Fruit fly (Drosophila melanogaster) whole organism, embryonic: Measurements from ENCODE around the gene Liprin-alpha.
A peak's percentile ranks its signal among the peaks of the same experiment; 100 is the strongest.

Experiments
- Adf1 ChIP-seq: fragments of 200-800 bp; sonication (Bioruptor generic); IDR thresholded peaks from 2 replicates; pipeline ENCODE4 v1.3.6; 2022; ENCODE audit warnings: missing biosample characterization, missing genetic modification characterization
- Antp ChIP-seq: fragments of 200-800 bp; sonication (Bioruptor generic); optimal IDR thresholded peaks from 3 replicates; lab custom pipeline; 2016; ENCODE audit warnings: missing biosample characterization, missing genetic modification characterization
- Bteb2 ChIP-seq: fragments of 200-800 bp; sonication (Bioruptor generic); optimal IDR thresholded peaks from 2 replicates; lab custom pipeline; 2016; ENCODE audit warnings: missing biosample characterization, missing genetic modification characterization
- CG10147 ChIP-seq: fragments of 200-800 bp; sonication (Bioruptor generic); optimal IDR thresholded peaks from 2 replicates; lab custom pipeline; 2019; ENCODE audit warnings: missing biosample characterization, mild to moderate bottlenecking, missing genetic modification characterization, moderate library complexity
- CG11085 ChIP-seq: fragments of 200-800 bp; sonication (Bioruptor generic); IDR thresholded peaks from 2 replicates; pipeline ENCODE4 v1.3.6; 2022; ENCODE audit warnings: missing biosample characterization, missing genetic modification characterization
- CG13287 ChIP-seq: fragments of 200-800 bp; sonication (Bioruptor generic); IDR thresholded peaks from 2 replicates; pipeline ENCODE4 v1.3.6; 2022; ENCODE audit warnings: missing biosample characterization, missing genetic modification characterization; ENCODE audit not compliant: partially characterized antibody
- CG13296 ChIP-seq: fragments of 200-800 bp; sonication (Bioruptor generic); optimal IDR thresholded peaks from 3 replicates; lab custom pipeline; 2018; ENCODE audit warnings: missing biosample characterization, mild to moderate bottlenecking, missing genetic modification characterization
- CG14710 ChIP-seq: fragments of 200-800 bp; sonication (Bioruptor generic); optimal IDR thresholded peaks from 3 replicates; lab custom pipeline; 2019; ENCODE audit warnings: missing biosample characterization, mild to moderate bottlenecking, missing genetic modification characterization, moderate library complexity
- CG17802 ChIP-seq: fragments of 200-800 bp; sonication (Bioruptor generic); optimal IDR thresholded peaks from 2 replicates; lab custom pipeline; 2018; ENCODE audit warnings: missing biosample characterization, mild to moderate bottlenecking, missing genetic modification characterization, moderate library complexity
- CG17912 ChIP-seq: fragments of 200-800 bp; sonication (Bioruptor generic); optimal IDR thresholded peaks from 2 replicates; lab custom pipeline; 2018; ENCODE audit warnings: missing biosample characterization, mild to moderate bottlenecking, missing genetic modification characterization
- CG2129 ChIP-seq: fragments of 200-800 bp; sonication (Bioruptor generic); IDR thresholded peaks from 2 replicates; pipeline ENCODE4 v1.3.6; 2022; ENCODE audit warnings: missing biosample characterization, missing genetic modification characterization; ENCODE audit not compliant: partially characterized antibody
- CG2712 ChIP-seq: fragments of 200-800 bp; optimal IDR thresholded peaks from 3 replicates; lab custom pipeline; 2019; ENCODE audit warnings: missing biosample characterization, mild to moderate bottlenecking, missing genetic modification characterization, moderate library complexity
- CG3281 ChIP-seq: fragments of 200-800 bp; sonication (Bioruptor generic); optimal IDR thresholded peaks from 3 replicates; lab custom pipeline; 2017; ENCODE audit warnings: missing biosample characterization, mild to moderate bottlenecking, missing genetic modification characterization
- CG34224 ChIP-seq: fragments of 200-800 bp; sonication (Bioruptor generic); IDR thresholded peaks from 3 replicates; pipeline ENCODE4 v1.3.6; 2022; ENCODE audit warnings: missing biosample characterization, missing genetic modification characterization; ENCODE audit not compliant: partially characterized antibody
- CG4707 ChIP-seq: fragments of 200-800 bp; sonication (Bioruptor generic); optimal IDR thresholded peaks from 2 replicates; lab custom pipeline; 2018; ENCODE audit warnings: missing biosample characterization, mild to moderate bottlenecking, missing genetic modification characterization, moderate library complexity
- CG6854 ChIP-seq: fragments of 200-800 bp; sonication (Bioruptor generic); optimal IDR thresholded peaks from 3 replicates; lab custom pipeline; 2017; ENCODE audit warnings: missing biosample characterization, mild to moderate bottlenecking, missing genetic modification characterization
- CG7271 ChIP-seq: fragments of 200-800 bp; sonication (Bioruptor generic); optimal IDR thresholded peaks from 2 replicates; lab custom pipeline; 2018; ENCODE audit warnings: missing biosample characterization, mild to moderate bottlenecking, missing genetic modification characterization, moderate library complexity
- CG7987 ChIP-seq: fragments of 200-800 bp; sonication (Bioruptor generic); optimal IDR thresholded peaks from 2 replicates; lab custom pipeline; 2018; ENCODE audit warnings: missing biosample characterization, mild to moderate bottlenecking, missing genetic modification characterization, moderate library complexity
- CG8089 ChIP-seq: fragments of 200-800 bp; sonication (Bioruptor generic); optimal IDR thresholded peaks from 3 replicates; lab custom pipeline; 2016; ENCODE audit warnings: missing biosample characterization, missing genetic modification characterization
- CG8924 ChIP-seq: fragments of 200-800 bp; optimal IDR thresholded peaks from 3 replicates; lab custom pipeline; 2019; ENCODE audit warnings: missing biosample characterization, mild to moderate bottlenecking, missing genetic modification characterization, moderate library complexity
- CG9817 ChIP-seq: fragments of 200-800 bp; sonication (Bioruptor generic); optimal IDR thresholded peaks from 2 replicates; lab custom pipeline; 2018; ENCODE audit warnings: missing biosample characterization, mild to moderate bottlenecking, missing genetic modification characterization, moderate library complexity
- CTCF ChIP-seq: fragments of 200-800 bp; sonication (Bioruptor generic); optimal IDR thresholded peaks from 2 replicates; lab custom pipeline; 2017; ENCODE audit warnings: missing biosample characterization, mild to moderate bottlenecking, missing genetic modification characterization, moderate library complexity
- Deaf1 ChIP-seq: fragments of 200-800 bp; optimal IDR thresholded peaks from 3 replicates; lab custom pipeline; 2019; ENCODE audit warnings: missing biosample characterization, mild to moderate bottlenecking, missing genetic modification characterization, moderate library complexity
- Dref ChIP-seq: fragments of 200-800 bp; sonication (Bioruptor generic); IDR thresholded peaks from 2 replicates; pipeline ENCODE4 v1.3.6; 2022; ENCODE audit warnings: missing biosample characterization, missing genetic modification characterization
- E2f1 ChIP-seq: fragments of 200-800 bp; sonication (Bioruptor generic); IDR thresholded peaks from 2 replicates; pipeline ENCODE4 v1.3.6; 2022; ENCODE audit warnings: missing biosample characterization, missing genetic modification characterization
- Ets65A ChIP-seq: fragments of 200-800 bp; sonication (Bioruptor generic); peaks from one replicate; lab custom pipeline; 2016; ENCODE audit warnings: missing biosample characterization, missing genetic modification characterization
- Ets97D ChIP-seq: fragments of 200-800 bp; sonication (Bioruptor generic); optimal IDR thresholded peaks from 3 replicates; lab custom pipeline; 2016; ENCODE audit warnings: missing biosample characterization, missing genetic modification characterization
- GATAe ChIP-seq: fragments of 200-800 bp; sonication (Bioruptor generic); conservative IDR thresholded peaks from 2 replicates; pipeline ENCODE4 v1.3.6; 2022; ENCODE audit warnings: missing biosample characterization, missing genetic modification characterization
- MESR4 ChIP-seq: fragments of 200-800 bp; sonication (Bioruptor generic); optimal IDR thresholded peaks from 2 replicates; lab custom pipeline; 2018; ENCODE audit warnings: missing biosample characterization, mild to moderate bottlenecking, missing genetic modification characterization, moderate library complexity
- Mes4 ChIP-seq: fragments of 200-800 bp; sonication (Bioruptor generic); optimal IDR thresholded peaks from 2 replicates; lab custom pipeline; 2016; ENCODE audit warnings: missing biosample characterization, missing genetic modification characterization
- Opbp ChIP-seq: fragments of 200-800 bp; sonication (Bioruptor generic); IDR thresholded peaks from 3 replicates; pipeline ENCODE4 v1.3.6; 2022; ENCODE audit warnings: missing biosample characterization, missing genetic modification characterization; ENCODE audit not compliant: partially characterized antibody
- Poxn ChIP-seq: fragments of 200-800 bp; sonication (Bioruptor generic); IDR thresholded peaks from 2 replicates; pipeline ENCODE4 v1.3.6; 2022; ENCODE audit warnings: missing biosample characterization, missing genetic modification characterization
- Six4 ChIP-seq: fragments of 200-800 bp; sonication (Bioruptor generic); optimal IDR thresholded peaks from 2 replicates; lab custom pipeline; 2016; ENCODE audit warnings: missing biosample characterization, missing genetic modification characterization
- Sry-δ ChIP-seq: fragments of 200-800 bp; sonication (Bioruptor generic); optimal IDR thresholded peaks from 2 replicates; lab custom pipeline; 2016; ENCODE audit warnings: missing biosample characterization, missing genetic modification characterization
- ash1 ChIP-seq: fragments of 200-800 bp; sonication (Bioruptor generic); optimal IDR thresholded peaks from 2 replicates; lab custom pipeline; 2018; ENCODE audit warnings: missing biosample characterization, mild to moderate bottlenecking, missing genetic modification characterization
- ato ChIP-seq: fragments of 200-800 bp; sonication (Bioruptor generic); IDR thresholded peaks from 2 replicates; pipeline ENCODE4 v1.3.6; 2022; ENCODE audit warnings: missing biosample characterization, missing genetic modification characterization; ENCODE audit not compliant: partially characterized antibody
- cato ChIP-seq: fragments of 200-800 bp; sonication (Bioruptor generic); optimal IDR thresholded peaks from 2 replicates; lab custom pipeline; 2016; ENCODE audit warnings: missing biosample characterization, missing genetic modification characterization, borderline replicate concordance
- danr ChIP-seq: fragments of 200-800 bp; sonication (Bioruptor generic); IDR thresholded peaks from 2 replicates; pipeline ENCODE4 v1.3.6; 2022; ENCODE audit warnings: missing biosample characterization, missing genetic modification characterization
- fd64A ChIP-seq: fragments of 200-800 bp; sonication (Bioruptor generic); optimal IDR thresholded peaks from 3 replicates; lab custom pipeline; 2018; ENCODE audit warnings: missing biosample characterization, mild to moderate bottlenecking, missing genetic modification characterization
- gem ChIP-seq: fragments of 200-800 bp; sonication (Bioruptor generic); optimal IDR thresholded peaks from 2 replicates; lab custom pipeline; 2019; ENCODE audit warnings: missing biosample characterization, mild to moderate bottlenecking, missing genetic modification characterization, moderate library complexity
- h ChIP-seq: fragments of >200 bp; optimal IDR thresholded peaks from 2 replicates; lab custom pipeline; 2017
- jing ChIP-seq: fragments of 200-800 bp; sonication (Bioruptor generic); optimal IDR thresholded peaks from 2 replicates; lab custom pipeline; 2018; ENCODE audit warnings: missing biosample characterization, mild to moderate bottlenecking, missing genetic modification characterization
- ken ChIP-seq: fragments of 200-800 bp; sonication (Bioruptor generic); IDR thresholded peaks from 3 replicates; pipeline ENCODE4 v1.3.6; 2022; ENCODE audit warnings: missing biosample characterization, missing genetic modification characterization
- nom ChIP-seq: fragments of 200-800 bp; sonication (Bioruptor generic); optimal IDR thresholded peaks from 2 replicates; lab custom pipeline; 2017; ENCODE audit warnings: missing biosample characterization, missing genetic modification characterization, mild to moderate bottlenecking, moderate library complexity, missing genetic modification reagents
- onecut ChIP-seq: fragments of 200-800 bp; sonication (Bioruptor generic); IDR thresholded peaks from 2 replicates; pipeline ENCODE4 v1.3.6; 2022; ENCODE audit warnings: missing biosample characterization, missing genetic modification characterization
- slou ChIP-seq: fragments of 200-800 bp; sonication (Bioruptor generic); optimal IDR thresholded peaks from 3 replicates; lab custom pipeline; 2016; ENCODE audit warnings: missing biosample characterization, missing genetic modification characterization
- slp2 ChIP-seq: fragments of 200-800 bp; sonication (Bioruptor generic); optimal IDR thresholded peaks from 2 replicates; lab custom pipeline; 2016; ENCODE audit warnings: missing biosample characterization, missing genetic modification characterization
- tgo ChIP-seq: fragments of 200-800 bp; sonication (Bioruptor generic); IDR thresholded peaks from 3 replicates; pipeline ENCODE4 v1.3.6; 2022; ENCODE audit warnings: missing biosample characterization, missing genetic modification characterization
- zen2 ChIP-seq: fragments of 200-800 bp; sonication (Bioruptor generic); IDR thresholded peaks from 3 replicates; pipeline ENCODE4 v1.3.6; 2022; ENCODE audit warnings: missing biosample characterization, missing genetic modification characterization; ENCODE audit not compliant: partially characterized antibody

The Liprin-alpha gene

DNA sequence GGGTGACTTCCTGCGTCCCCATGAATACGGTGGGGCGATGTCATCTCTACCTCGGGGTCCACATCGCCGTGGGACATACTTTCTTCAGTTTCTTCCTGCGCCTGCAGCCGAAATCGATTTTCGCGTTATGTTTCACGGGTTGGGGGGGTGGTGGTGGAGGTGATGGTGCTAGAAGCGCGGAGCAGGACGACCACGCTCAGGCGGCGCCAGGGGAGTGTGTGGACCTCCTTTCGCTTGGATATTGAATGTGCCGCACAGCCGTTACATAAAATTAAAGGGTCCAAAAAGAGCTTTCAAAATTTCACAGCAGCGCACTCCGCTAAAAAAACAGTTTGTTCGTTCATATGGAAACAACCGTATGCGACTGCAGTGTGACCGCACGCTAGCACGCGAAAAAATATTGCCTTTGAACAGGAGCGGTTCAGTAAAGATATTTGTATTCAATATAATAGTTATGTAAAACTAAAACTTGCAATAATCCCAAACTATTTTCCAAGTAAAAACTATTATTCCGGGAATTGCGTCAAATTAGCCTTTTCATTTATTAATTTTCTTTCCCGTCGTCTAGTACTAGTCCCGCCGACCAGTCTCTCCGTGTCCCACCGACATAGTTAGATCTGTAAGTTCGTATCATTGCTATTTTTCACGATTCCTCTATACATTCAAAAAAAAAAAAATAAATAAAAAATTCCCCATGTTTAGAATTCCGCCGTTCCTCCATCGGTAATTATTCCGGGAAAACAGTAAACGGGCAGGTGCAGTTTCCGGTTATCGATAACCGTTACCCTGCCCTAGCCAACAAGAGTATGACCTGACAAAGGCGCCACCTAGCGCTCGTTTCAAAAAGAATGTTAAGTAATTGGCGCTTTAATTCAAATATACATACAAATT is 39.5 kb upstream of the Liprin-alpha start, which contains the start of gene Nhe3 (continued):
- TF ChIP-seq CG34224 (peak; percentile 46), CG7271 (tag; lab: Kevin White, UChicago) (peak; percentile 28), nom (GFP tag; lab: Kevin White, UChicago) (peak; percentile 49), Mes4 (GFP tag; lab: Kevin White, UChicago) (peak; percentile 28), onecut (GFP tag; lab: Robert Waterston, UW) (peak; percentile 92), CG3281 (peak; percentile 74), fd64A (GFP tag; lab: Kevin White, UChicago) (peak; percentile 5), Six4 (GFP tag; lab: Kevin White, UChicago) (peak; percentile 64), h (lab: Kevin White, UChicago) (no peak), Dref (GFP tag; lab: Robert Waterston, UW) (peak; percentile 83), tgo (GFP tag; lab: Robert Waterston, UW) (peak; percentile 82), CG13296 (GFP tag; lab: Kevin White, UChicago) (peak; percentile 79), CG2129 (GFP tag; lab: Robert Waterston, UW) (no peak), ato (0 out of 2 replicates have a peak, but pooled peaks have one; percentile 38), CG17802 (tag; lab: Kevin White, UChicago) (peak; percentile 26), E2f1 (peak; percentile 71), CG17912 (GFP tag; lab: Kevin White, UChicago) (no peak), ken (GFP tag; lab: Robert Waterston, UW) (peak; percentile 78), Antp (GFP tag; lab: Kevin White, UChicago) (peak; percentile 77), CG11085 (GFP tag; lab: Robert Waterston, UW) (peak; percentile 71), CG7987 (GFP tag; lab: Kevin White, UChicago) (no peak), Adf1 (GFP tag; lab: Robert Waterston, UW) (peak; percentile 37; the same call in 1 of the 2 replicates), Sry-δ (peak; percentile 64), Deaf1 (peak; percentile 26), GATAe (GFP tag; lab: Robert Waterston, UW) (no peak), gem (tag; lab: Kevin White, UChicago) (peak; percentile 87), jing (peak; percentile 16), CG4707 (no peak), CG13287 (GFP tag; lab: Robert Waterston, UW) (peak; percentile 47; the same call in 1 of the 2 replicates), Poxn (GFP tag; lab: Robert Waterston, UW) (peak; percentile 60), CTCF (GFP tag; lab: Kevin White, UChicago) (peak; percentile 98), ash1 (no peak), Ets97D (GFP tag; lab: Kevin White, UChicago) (peak; percentile 78), CG8924 (peak; percentile 77), CG8089 (GFP tag; lab: Kevin White, UChicago) (peak; percentile 51), cato (GFP tag; lab: Kevin White, UChicago) (peak; percentile 50), danr (peak; percentile 46; the same call in 1 of the 2 replicates), Ets65A (GFP tag; lab: Kevin White, UChicago) (peak; percentile 96), CG10147 (GFP tag; lab: Kevin White, UChicago) (peak; percentile 78), MESR4 (GFP tag; lab: Kevin White, UChicago) (peak; percentile 75), Bteb2 (GFP tag; lab: Kevin White, UChicago) (peak; percentile 81), slou (GFP tag; lab: Kevin White, UChicago) (peak; percentile 49), CG2712 (tag; lab: Kevin White, UChicago) (peak; percentile 82), zen2 (GFP tag; lab: Robert Waterston, UW) (no peak), CG14710 (tag; lab: Kevin White, UChicago) (peak; percentile 81), Opbp (GFP tag; lab: Robert Waterston, UW) (peak; percentile 64), CG9817 (peak; percentile 80), slp2 (GFP tag; lab: Kevin White, UChicago) (peak; percentile 76), CG6854 (GFP tag; lab: Kevin White, UChicago) (peak; percentile 30)
